Fruit fly (Drosophila melanogaster) whole organism, embryonic: Measurements from ENCODE around the gene Cht2.

Experiments
- CG11093 ChIP-seq: fragments of 200-800 bp; sonication (Bioruptor generic); IDR thresholded peaks from 3 replicates; pipeline ENCODE4 v1.3.6; 2022; ENCODE audit warnings: missing biosample characterization, missing genetic modification characterization
- CG12104 ChIP-seq: fragments of 200-800 bp; sonication (Bioruptor generic); optimal IDR thresholded peaks from 3 replicates; lab custom pipeline; 2016; ENCODE audit warnings: missing biosample characterization, missing genetic modification characterization
- CG12391 ChIP-seq: fragments of 200-800 bp; sonication (Bioruptor generic); optimal IDR thresholded peaks from 3 replicates; lab custom pipeline; 2018; ENCODE audit warnings: missing biosample characterization, mild to moderate bottlenecking, missing genetic modification characterization, moderate library complexity
- CG12769 ChIP-seq: fragments of 200-800 bp; sonication (Bioruptor generic); optimal IDR thresholded peaks from 2 replicates; lab custom pipeline; 2019; ENCODE audit warnings: missing biosample characterization, mild to moderate bottlenecking, missing genetic modification characterization, moderate library complexity
- CG14965 ChIP-seq: fragments of 200-800 bp; sonication (Bioruptor generic); optimal IDR thresholded peaks from 2 replicates; lab custom pipeline; 2016; ENCODE audit warnings: missing biosample characterization, missing genetic modification characterization, borderline replicate concordance
- CG1602 ChIP-seq: fragments of 200-800 bp; sonication (Bioruptor generic); optimal IDR thresholded peaks from 3 replicates; lab custom pipeline; 2016; ENCODE audit warnings: missing biosample characterization, missing genetic modification characterization
- CG17829 ChIP-seq: fragments of 200-800 bp; optimal IDR thresholded peaks from 2 replicates; lab custom pipeline; 2019; ENCODE audit warnings: missing biosample characterization, mild to moderate bottlenecking, missing genetic modification characterization, moderate library complexity
- CG1832 ChIP-seq: fragments of 200-800 bp; sonication (Bioruptor generic); optimal IDR thresholded peaks from 2 replicates; lab custom pipeline; 2017; ENCODE audit warnings: missing biosample characterization, mild to moderate bottlenecking, missing genetic modification characterization, inconsistent platforms
- CG2712 ChIP-seq: fragments of 200-800 bp; optimal IDR thresholded peaks from 3 replicates; lab custom pipeline; 2019; ENCODE audit warnings: missing biosample characterization, mild to moderate bottlenecking, missing genetic modification characterization, moderate library complexity
- CG2875 ChIP-seq: fragments of 200-800 bp; sonication (Bioruptor generic); optimal IDR thresholded peaks from 2 replicates; lab custom pipeline; 2017; ENCODE audit warnings: missing biosample characterization, mild to moderate bottlenecking, missing genetic modification characterization, missing genetic modification reagents
- CG32532 ChIP-seq: fragments of 200-800 bp; sonication (Bioruptor generic); IDR thresholded peaks from 2 replicates; pipeline ENCODE4 v1.3.6; 2022; ENCODE audit warnings: missing biosample characterization, missing genetic modification characterization
- CG33213 ChIP-seq: fragments of 200-800 bp; sonication (Bioruptor generic); optimal IDR thresholded peaks from 3 replicates; lab custom pipeline; 2016; ENCODE audit warnings: missing biosample characterization, missing genetic modification characterization
- CG4328 ChIP-seq: fragments of 200-800 bp; sonication (Bioruptor generic); optimal IDR thresholded peaks from 3 replicates; lab custom pipeline; 2017; ENCODE audit warnings: missing biosample characterization, missing genetic modification reagents, missing genetic modification characterization
- CG4707 ChIP-seq: fragments of 200-800 bp; sonication (Bioruptor generic); optimal IDR thresholded peaks from 2 replicates; lab custom pipeline; 2018; ENCODE audit warnings: missing biosample characterization, mild to moderate bottlenecking, missing genetic modification characterization, moderate library complexity
- CG4820 ChIP-seq: fragments of 200-800 bp; sonication (Bioruptor generic); optimal IDR thresholded peaks from 3 replicates; lab custom pipeline; 2016; ENCODE audit warnings: missing biosample characterization, missing genetic modification characterization
- CG4854 ChIP-seq: fragments of 200-800 bp; sonication (Bioruptor generic); optimal IDR thresholded peaks from 2 replicates; lab custom pipeline; 2016; ENCODE audit warnings: missing biosample characterization, missing genetic modification characterization, inconsistent platforms
- CG6683 ChIP-seq: fragments of 200-800 bp; sonication (Bioruptor generic); optimal IDR thresholded peaks from 2 replicates; lab custom pipeline; 2017; ENCODE audit warnings: missing biosample characterization, mild to moderate bottlenecking, missing genetic modification characterization, missing genetic modification reagents
- CG6765 ChIP-seq: fragments of 200-800 bp; sonication (Bioruptor generic); optimal IDR thresholded peaks from 3 replicates; lab custom pipeline; 2017; ENCODE audit warnings: missing biosample characterization, mild to moderate bottlenecking, missing genetic modification characterization
- CG7987 ChIP-seq: fragments of 200-800 bp; sonication (Bioruptor generic); optimal IDR thresholded peaks from 2 replicates; lab custom pipeline; 2018; ENCODE audit warnings: missing biosample characterization, mild to moderate bottlenecking, missing genetic modification characterization, moderate library complexity
- CG8944 ChIP-seq: fragments of 200-800 bp; sonication (Bioruptor generic); optimal IDR thresholded peaks from 3 replicates; lab custom pipeline; 2016; ENCODE audit warnings: missing biosample characterization, missing genetic modification characterization
- CG9876 ChIP-seq: fragments of 200-800 bp; sonication (Bioruptor generic); optimal IDR thresholded peaks from 2 replicates; lab custom pipeline; 2016; ENCODE audit warnings: missing biosample characterization, missing genetic modification characterization
- Dp ChIP-seq: fragments of 200-800 bp; sonication (Bioruptor generic); optimal IDR thresholded peaks from 2 replicates; lab custom pipeline; 2018; ENCODE audit warnings: missing biosample characterization, mild to moderate bottlenecking, missing genetic modification characterization, moderate library complexity
- ERR ChIP-seq: fragments of 200-800 bp; sonication (Bioruptor generic); optimal IDR thresholded peaks from 2 replicates; lab custom pipeline; 2016; ENCODE audit warnings: missing biosample characterization, missing genetic modification characterization
- Ets97D ChIP-seq: fragments of 200-800 bp; sonication (Bioruptor generic); optimal IDR thresholded peaks from 3 replicates; lab custom pipeline; 2016; ENCODE audit warnings: missing biosample characterization, missing genetic modification characterization
- Fer2 ChIP-seq: fragments of 200-800 bp; sonication (Bioruptor generic); optimal IDR thresholded peaks from 2 replicates; lab custom pipeline; 2018; ENCODE audit warnings: missing biosample characterization, mild to moderate bottlenecking, missing genetic modification characterization, moderate library complexity
- Hsf ChIP-seq: fragments of 200-800 bp; sonication (Bioruptor generic); optimal IDR thresholded peaks from 3 replicates; lab custom pipeline; 2016; ENCODE audit warnings: missing biosample characterization, missing genetic modification characterization
- Jarid2 ChIP-seq: fragments of 200-800 bp; sonication (Bioruptor generic); optimal IDR thresholded peaks from 3 replicates; lab custom pipeline; 2017; ENCODE audit warnings: mild to moderate bottlenecking, missing biosample characterization, missing genetic modification reagents, missing genetic modification characterization
- Myb ChIP-seq: fragments of 200-800 bp; sonication (Bioruptor generic); optimal IDR thresholded peaks from 2 replicates; lab custom pipeline; 2016; ENCODE audit warnings: missing biosample characterization, missing genetic modification characterization
- Ptx1 ChIP-seq: fragments of 200-800 bp; sonication (Bioruptor generic); IDR thresholded peaks from 2 replicates; pipeline ENCODE4 v1.3.6; 2022; ENCODE audit warnings: missing biosample characterization, missing genetic modification characterization
- Rfx ChIP-seq: fragments of 200-800 bp; sonication (Bioruptor generic); IDR thresholded peaks from 2 replicates; pipeline ENCODE4 v1.3.6; 2022; ENCODE audit warnings: missing biosample characterization, missing genetic modification characterization
- Sin3A ChIP-seq: fragments of >200 bp; optimal IDR thresholded peaks from 2 replicates; lab custom pipeline; 2018
- Sox102F ChIP-seq: fragments of 200-800 bp; sonication (Bioruptor generic); optimal IDR thresholded peaks from 2 replicates; lab custom pipeline; 2018; ENCODE audit warnings: missing biosample characterization, mild to moderate bottlenecking, missing genetic modification characterization, moderate library complexity
- ap ChIP-seq: fragments of 200-800 bp; sonication (Bioruptor generic); IDR thresholded peaks from 2 replicates; pipeline ENCODE4 v1.3.6; 2022; ENCODE audit warnings: missing biosample characterization, missing genetic modification characterization
- ara ChIP-seq: fragments of 200-800 bp; sonication (Bioruptor generic); IDR thresholded peaks from 2 replicates; pipeline ENCODE4 v1.3.6; 2022; ENCODE audit warnings: missing biosample characterization, missing genetic modification characterization
- bowl ChIP-seq: fragments of 200-800 bp; sonication (Bioruptor generic); IDR thresholded peaks from 2 replicates; pipeline ENCODE4 v1.3.6; 2022; ENCODE audit warnings: missing biosample characterization, missing genetic modification characterization
- bsh ChIP-seq, 2 experiments: fragments of 200-800 bp; sonication (Bioruptor generic); optimal IDR thresholded peaks; 2 replicates each; lab custom pipeline; 2017 to 2018; ENCODE audit warnings: mild to moderate bottlenecking in 2 of 2, missing biosample characterization in 2 of 2, missing genetic modification characterization in 2 of 2, moderate library complexity in 1 of 2
- ham ChIP-seq: fragments of 200-800 bp; sonication (Bioruptor generic); IDR thresholded peaks from 2 replicates; pipeline ENCODE4 v1.3.6; 2022; ENCODE audit warnings: missing biosample characterization, missing genetic modification characterization
- hb ChIP-seq: fragments of 200-800 bp; sonication (Bioruptor generic); IDR thresholded peaks from 3 replicates; pipeline ENCODE4 v1.3.6; 2022; ENCODE audit warnings: missing biosample characterization, missing genetic modification characterization; ENCODE audit not compliant: partially characterized antibody
- hbn ChIP-seq: fragments of 200-800 bp; sonication (Bioruptor generic); IDR thresholded peaks from 2 replicates; pipeline ENCODE4 v1.3.6; 2022; ENCODE audit warnings: missing biosample characterization, missing genetic modification characterization; ENCODE audit not compliant: partially characterized antibody
- pfk ChIP-seq: fragments of 200-800 bp; sonication (Bioruptor generic); optimal IDR thresholded peaks from 2 replicates; lab custom pipeline; 2018; ENCODE audit warnings: missing biosample characterization, mild to moderate bottlenecking, missing genetic modification characterization, moderate library complexity
- pnt ChIP-seq: fragments of 200-800 bp; sonication (Bioruptor generic); optimal IDR thresholded peaks from 3 replicates; lab custom pipeline; 2016; ENCODE audit warnings: missing biosample characterization, missing genetic modification characterization
- seq ChIP-seq: fragments of 200-800 bp; sonication (Bioruptor generic); IDR thresholded peaks from 2 replicates; pipeline ENCODE4 v1.3.6; 2022; ENCODE audit warnings: missing biosample characterization, missing genetic modification characterization
- slbo ChIP-seq: fragments of 200-800 bp; sonication (Bioruptor generic); IDR thresholded peaks from 2 replicates; pipeline ENCODE4 v1.3.6; 2022; ENCODE audit warnings: missing biosample characterization, missing genetic modification characterization
- sr ChIP-seq: fragments of 200-800 bp; sonication (Bioruptor generic); IDR thresholded peaks from 3 replicates; pipeline ENCODE4 v1.3.6; 2022; ENCODE audit warnings: missing biosample characterization, missing genetic modification characterization
- tin ChIP-seq: fragments of 200-800 bp; sonication (Bioruptor generic); optimal IDR thresholded peaks from 3 replicates; lab custom pipeline; 2016; ENCODE audit warnings: missing biosample characterization, missing genetic modification characterization
- unc-4 ChIP-seq: fragments of 200-800 bp; sonication (Bioruptor generic); IDR thresholded peaks from 2 replicates; pipeline ENCODE4 v1.3.6; 2022; ENCODE audit warnings: missing biosample characterization, missing genetic modification characterization; ENCODE audit not compliant: partially characterized antibody
- unpg ChIP-seq: fragments of 200-800 bp; sonication (Bioruptor generic); optimal IDR thresholded peaks from 3 replicates; lab custom pipeline; 2018; ENCODE audit warnings: missing biosample characterization, mild to moderate bottlenecking, missing genetic modification characterization, moderate library complexity

The Cht2 gene

DNA sequence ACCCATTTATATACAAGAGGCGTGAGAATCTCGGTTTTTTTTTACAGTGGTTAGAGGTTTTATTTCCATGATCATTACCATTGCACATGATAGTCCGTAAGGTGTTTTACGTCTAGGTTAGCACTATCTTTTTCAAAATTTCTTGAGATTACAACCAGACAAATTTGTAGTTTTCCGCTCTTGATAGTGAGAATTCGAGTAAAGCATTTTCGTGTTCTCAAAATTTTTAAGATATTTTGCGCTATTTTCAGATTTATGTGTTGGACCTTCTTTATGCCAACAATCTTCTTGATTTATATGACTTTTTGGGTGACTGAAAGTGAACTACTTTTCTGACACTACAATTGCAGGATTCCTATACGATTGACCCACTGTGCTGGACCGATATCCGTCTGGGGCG, 14.6 kb downstream of the Cht2 start (continued):
- TF ChIP-seq Ptx1 (peak; percentile 34; the same call in 1 of the 2 replicates), Sox102F (GFP tag; lab: Kevin White, UChicago) (peak; percentile 36), CG1602 (GFP tag; lab: Kevin White, UChicago) (peak; percentile 7), hb (GFP tag; lab: Robert Waterston, UW) (0 out of 3 replicates have a peak, but pooled peaks have one; percentile 50), Sin3A (lab: Kevin White, UChicago) (no peak), pnt (GFP tag; lab: Kevin White, UChicago) (no peak)

DNA sequence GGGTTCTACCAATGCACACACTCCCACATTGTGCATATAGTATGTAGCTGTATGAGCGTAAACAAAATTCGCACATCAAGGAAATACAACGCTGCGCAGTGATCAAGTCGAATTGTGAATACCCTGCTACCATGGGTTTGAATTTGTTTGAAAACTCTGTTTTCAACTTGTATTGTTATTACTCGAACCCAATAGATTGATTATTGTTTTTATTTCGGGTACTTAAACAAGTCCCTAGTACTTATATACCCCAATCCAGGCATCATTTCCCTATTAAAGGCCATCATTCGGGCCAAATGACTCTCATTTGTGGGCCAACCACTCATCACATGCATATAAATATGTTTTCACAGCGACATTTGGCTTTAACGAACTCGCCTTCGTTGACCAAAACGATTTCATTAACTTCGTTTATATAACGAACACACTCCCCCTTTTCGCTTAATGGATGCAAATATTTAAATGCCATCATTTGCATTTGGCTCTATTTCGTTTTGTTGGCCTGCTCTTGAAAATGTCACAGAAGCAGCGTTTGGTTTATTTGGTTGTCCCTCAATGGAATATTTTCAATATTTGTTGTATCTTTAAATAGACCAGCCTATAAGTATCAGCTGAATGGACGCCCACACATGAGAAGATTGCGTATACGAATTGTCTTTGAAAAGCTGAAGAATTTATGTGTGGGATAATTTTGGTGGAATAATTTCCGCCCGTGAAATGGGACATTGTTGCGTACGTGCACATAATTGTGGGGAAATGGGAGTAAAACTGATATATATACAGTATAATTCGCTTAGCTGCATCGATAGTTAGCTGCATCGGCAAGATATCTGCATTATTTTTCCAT, 15.4 kb downstream of the Cht2 start:
- peak; percentile 72 for TF ChIP-seq Hsf (GFP tag; lab: Kevin White, UChicago)
- TF ChIP-seq CG33213 (GFP tag; lab: Kevin White, UChicago): no peak
- peak; percentile 84 for TF ChIP-seq CG12769 (tag; lab: Kevin White, UChicago)
- TF ChIP-seq CG2712 (tag; lab: Kevin White, UChicago): peak; percentile 35
- peak; percentile 37 for TF ChIP-seq Myb (GFP tag; lab: Kevin White, UChicago)
- 0 out of 3 replicates have a peak, but pooled peaks have one; percentile 41 for TF ChIP-seq CG11093 (GFP tag; lab: Robert Waterston, UW)
- TF ChIP-seq CG14965: no peak
- no peak for TF ChIP-seq Fer2 (tag; lab: Kevin White, UChicago)
- no peak for TF ChIP-seq CG7987 (GFP tag; lab: Kevin White, UChicago)
- no peak for TF ChIP-seq CG2875 (GFP tag; lab: Kevin White, UChicago)
- TF ChIP-seq slbo: peak; percentile 85
- peak; percentile 51 for TF ChIP-seq CG12391 (tag; lab: Kevin White, UChicago)
- TF ChIP-seq Rfx: peak; percentile 87
- TF ChIP-seq CG12104: no peak
- peak; percentile 64 for TF ChIP-seq unpg
- no peak for TF ChIP-seq CG4707 (GFP tag; lab: Kevin White, UChicago)
- TF ChIP-seq CG1832 (GFP tag; lab: Kevin White, UChicago): no peak
- no peak for TF ChIP-seq ham (GFP tag; lab: Robert Waterston, UW)
- TF ChIP-seq sr (GFP tag; lab: Robert Waterston, UW): peak; percentile 92
- no peak for TF ChIP-seq CG6683 (GFP tag; lab: Kevin White, UChicago)
- no peak for TF ChIP-seq ERR (GFP tag; lab: Kevin White, UChicago)
- no peak for TF ChIP-seq Jarid2 (GFP tag; lab: Kevin White, UChicago)
- TF ChIP-seq CG6765: no peak
- no peak for TF ChIP-seq Dp (GFP tag; lab: Kevin White, UChicago)
- no peak for TF ChIP-seq CG4820
- peak in 1 of 2 experiments; percentile 30 for TF ChIP-seq bsh (GFP tag; optimal IDR thresholded peaks at IDR 0.05; lab: Kevin White, UChicago)
- TF ChIP-seq bowl (GFP tag; lab: Robert Waterston, UW): peak; percentile 74; the same call in 1 of the 2 replicates
- peak; percentile 82 for TF ChIP-seq seq (GFP tag; lab: Robert Waterston, UW)
- peak; percentile 19 for TF ChIP-seq Ets97D
- no peak for TF ChIP-seq pfk (GFP tag; lab: Kevin White, UChicago)
- peak; percentile 87 for TF ChIP-seq Sox102F (GFP tag; lab: Kevin White, UChicago)
- TF ChIP-seq CG4328: no peak
- peak; percentile 81 for TF ChIP-seq CG32532
- no peak for TF ChIP-seq tin
- peak; percentile 53 for TF ChIP-seq CG8944
- no peak for TF ChIP-seq unc-4
- peak; percentile 41 for TF ChIP-seq CG9876 (GFP tag; lab: Kevin White, UChicago)
- TF ChIP-seq CG17829: peak; percentile 18
- no peak for TF ChIP-seq hbn (GFP tag; lab: Robert Waterston, UW)
- peak; percentile 79 for TF ChIP-seq ap
- no peak for TF ChIP-seq ara (GFP tag; lab: Robert Waterston, UW)
- no peak for TF ChIP-seq CG4854
